Fruit fly (Drosophila melanogaster) whole organism, adult: ENCODE measurements around the gene CG17195.

Source experiments
- CG11617 ChIP-seq: fragments of 200-800 bp; sonication (Bioruptor generic); optimal IDR thresholded peaks from 2 replicates; lab custom pipeline; 2017; ENCODE audit warnings: mild to moderate bottlenecking, missing biosample characterization, missing genetic modification reagents, missing genetic modification characterization
- CG12768 ChIP-seq: fragments of 200-800 bp; sonication (Bioruptor generic); optimal IDR thresholded peaks from 2 replicates; lab custom pipeline; 2017; ENCODE audit warnings: missing biosample characterization, missing genetic modification characterization, mild to moderate bottlenecking, moderate library complexity, missing genetic modification reagents
- CG14711 ChIP-seq: fragments of 200-800 bp; sonication (Bioruptor generic); optimal IDR thresholded peaks from 2 replicates; lab custom pipeline; 2018; ENCODE audit warnings: missing biosample characterization, mild to moderate bottlenecking, missing genetic modification characterization, moderate library complexity
- CG1620 ChIP-seq: fragments of 200-800 bp; sonication (Bioruptor generic); optimal IDR thresholded peaks from 2 replicates; lab custom pipeline; 2016; ENCODE audit warnings: missing biosample characterization, missing genetic modification characterization
- CG33017 ChIP-seq: fragments of 200-800 bp; sonication (Bioruptor generic); optimal IDR thresholded peaks from 2 replicates; lab custom pipeline; 2018; ENCODE audit warnings: missing biosample characterization, mild to moderate bottlenecking, missing genetic modification characterization, moderate library complexity
- CG5204 ChIP-seq: fragments of 200-800 bp; sonication (Bioruptor generic); optimal IDR thresholded peaks from 2 replicates; lab custom pipeline; 2016; ENCODE audit warnings: missing biosample characterization, missing genetic modification characterization
- CG7045 ChIP-seq: fragments of 200-800 bp; sonication (Bioruptor generic); optimal IDR thresholded peaks from 2 replicates; lab custom pipeline; 2017; ENCODE audit warnings: missing biosample characterization, mild to moderate bottlenecking, missing genetic modification characterization
- CG7101 ChIP-seq: fragments of 200-800 bp; sonication (Bioruptor generic); optimal IDR thresholded peaks from 2 replicates; lab custom pipeline; 2018; ENCODE audit warnings: missing biosample characterization, mild to moderate bottlenecking, missing genetic modification characterization, moderate library complexity
- Clk ChIP-seq: fragments of 200-800 bp; sonication (Bioruptor generic); optimal IDR thresholded peaks from 2 replicates; lab custom pipeline; 2017; ENCODE audit warnings: missing biosample characterization, missing genetic modification characterization
- Crg-1 ChIP-seq: fragments of 200-800 bp; sonication (Bioruptor generic); optimal IDR thresholded peaks from 2 replicates; lab custom pipeline; 2016; ENCODE audit warnings: missing biosample characterization, missing genetic modification characterization
- Hr96 ChIP-seq: fragments of 200-800 bp; sonication (Bioruptor generic); optimal IDR thresholded peaks from 2 replicates; lab custom pipeline; 2016; ENCODE audit warnings: missing biosample characterization, missing genetic modification characterization
- Mnt ChIP-seq: fragments of 200-800 bp; sonication (Bioruptor generic); optimal IDR thresholded peaks from 2 replicates; lab custom pipeline; 2016; ENCODE audit warnings: missing biosample characterization, mild to moderate bottlenecking, missing genetic modification characterization
- bab1 ChIP-seq: fragments of 200-800 bp; sonication (Bioruptor generic); optimal IDR thresholded peaks from 3 replicates; lab custom pipeline; 2019; ENCODE audit warnings: missing biosample characterization, mild to moderate bottlenecking, missing genetic modification characterization, moderate library complexity
- cic ChIP-seq: fragments of 200-800 bp; sonication (Bioruptor generic); optimal IDR thresholded peaks from 2 replicates; lab custom pipeline; 2017; ENCODE audit warnings: missing biosample characterization, mild to moderate bottlenecking, missing genetic modification characterization, moderate library complexity
- cnc ChIP-seq, 2 experiments: fragments of >200 bp; optimal IDR thresholded peaks; 2 replicates each; lab custom pipeline; 2017
- kay ChIP-seq: fragments of 200-800 bp; sonication (Bioruptor generic); peaks from one replicate; lab custom pipeline; 2016; ENCODE audit warnings: missing biosample characterization, missing genetic modification characterization, borderline replicate concordance
- ovo ChIP-seq: fragments of 200-800 bp; sonication (Bioruptor generic); optimal IDR thresholded peaks from 2 replicates; lab custom pipeline; 2016; ENCODE audit warnings: missing biosample characterization, missing genetic modification characterization
- pad ChIP-seq: fragments of 200-800 bp; sonication (Bioruptor generic); optimal IDR thresholded peaks from 3 replicates; lab custom pipeline; 2017; ENCODE audit warnings: missing biosample characterization, missing genetic modification characterization, mild to moderate bottlenecking, moderate library complexity, missing genetic modification reagents
- tj ChIP-seq: fragments of 200-800 bp; sonication (Bioruptor generic); optimal IDR thresholded peaks from 3 replicates; lab custom pipeline; 2017; ENCODE audit warnings: missing biosample characterization, mild to moderate bottlenecking, missing genetic modification characterization, moderate library complexity
- toe ChIP-seq: fragments of 200-800 bp; sonication (Bioruptor generic); optimal IDR thresholded peaks from 2 replicates; lab custom pipeline; 2016; ENCODE audit warnings: missing biosample characterization, missing genetic modification characterization

The CG17195 gene

dm6 chr3R:25740348-25740751, 36.6 kb downstream of the CG17195 start, which contains the start of gene LpR2:
Gene LpR2 (minus strand): TSS chr3R:25740465.
- no peak for TF ChIP-seq Clk (GFP tag; lab: Kevin White, UChicago)
- peak; percentile 50 for TF ChIP-seq bab1
- TF ChIP-seq CG14711 (tag; lab: Kevin White, UChicago), result no peak
- TF ChIP-seq toe (GFP tag; lab: Kevin White, UChicago), result no peak
- TF ChIP-seq cnc (optimal IDR thresholded peaks at IDR 0.05; lab: Kevin White, UChicago), result no peak
- TF ChIP-seq CG5204 (GFP tag; lab: Kevin White, UChicago), result no peak
- TF ChIP-seq kay (GFP tag; lab: Kevin White, UChicago), result peak; percentile 42
- TF ChIP-seq Hr96 (GFP tag; lab: Kevin White, UChicago), result peak; percentile 41
- no peak for TF ChIP-seq CG11617 (GFP tag; lab: Kevin White, UChicago)
- peak; percentile 81 for TF ChIP-seq ovo (GFP tag; lab: Kevin White, UChicago)
- peak; percentile 45 for TF ChIP-seq CG33017
- no peak for TF ChIP-seq CG7045 (GFP tag; lab: Kevin White, UChicago)
- TF ChIP-seq Crg-1 (GFP tag; lab: Kevin White, UChicago), result no peak
- peak; percentile 52 for TF ChIP-seq cic
- TF ChIP-seq tj (GFP tag; lab: Kevin White, UChicago), result no peak
- TF ChIP-seq Mnt, result peak; percentile 86
- TF ChIP-seq pad (GFP tag; lab: Kevin White, UChicago), result peak; percentile 95
- TF ChIP-seq CG7101, result no peak
- TF ChIP-seq CG1620, result no peak
- TF ChIP-seq CG12768 (GFP tag; lab: Kevin White, UChicago), result peak; percentile 34

dm6 chr3R:25739727-25740126, 37.3 kb downstream of the CG17195 start:
- TF ChIP-seq CG1620 (no peak), CG7045 (GFP tag; lab: Kevin White, UChicago) (no peak), CG12768 (GFP tag; lab: Kevin White, UChicago) (no peak), tj (GFP tag; lab: Kevin White, UChicago) (peak; percentile 96), Clk (GFP tag; lab: Kevin White, UChicago) (no peak), kay (GFP tag; lab: Kevin White, UChicago) (peak; percentile 44), CG11617 (GFP tag; lab: Kevin White, UChicago) (no peak), cnc (optimal IDR thresholded peaks at IDR 0.05; lab: Kevin White, UChicago) (no peak), cic (no peak), CG33017 (no peak), pad (GFP tag; lab: Kevin White, UChicago) (no peak), CG14711 (tag; lab: Kevin White, UChicago) (no peak), Hr96 (GFP tag; lab: Kevin White, UChicago) (no peak), toe (GFP tag; lab: Kevin White, UChicago) (no peak), CG7101 (no peak), Crg-1 (GFP tag; lab: Kevin White, UChicago) (no peak), CG5204 (GFP tag; lab: Kevin White, UChicago) (no peak), bab1 (no peak)

dm6 chr3R:25737735-25738371, 39.1 kb downstream of the CG17195 start:
- TF ChIP-seq toe (GFP tag; lab: Kevin White, UChicago), result no peak
- peak; percentile 49 for TF ChIP-seq Mnt
- peak; percentile 70 for TF ChIP-seq Hr96 (GFP tag; lab: Kevin White, UChicago)
- TF ChIP-seq CG33017, result no peak
- no peak for TF ChIP-seq CG12768 (GFP tag; lab: Kevin White, UChicago)
- TF ChIP-seq Clk (GFP tag; lab: Kevin White, UChicago), result no peak
- peak; percentile 96 for TF ChIP-seq bab1
- TF ChIP-seq CG7101, result peak; percentile 84
- no peak for TF ChIP-seq CG5204 (GFP tag; lab: Kevin White, UChicago)
- TF ChIP-seq CG11617 (GFP tag; lab: Kevin White, UChicago), result peak; percentile 45
- peak; percentile 34 for TF ChIP-seq kay (GFP tag; lab: Kevin White, UChicago)
- TF ChIP-seq cnc (optimal IDR thresholded peaks at IDR 0.05; lab: Kevin White, UChicago), result no peak
- peak; percentile 75 for TF ChIP-seq CG1620
- peak; percentile 4 for TF ChIP-seq CG7045 (GFP tag; lab: Kevin White, UChicago)
- no peak for TF ChIP-seq ovo (GFP tag; lab: Kevin White, UChicago)
- peak; percentile 86 for TF ChIP-seq pad (GFP tag; lab: Kevin White, UChicago)
- TF ChIP-seq CG14711 (tag; lab: Kevin White, UChicago), result peak; percentile 80
- peak; percentile 84 for TF ChIP-seq tj (GFP tag; lab: Kevin White, UChicago)
- peak; percentile 70 for TF ChIP-seq Crg-1 (GFP tag; lab: Kevin White, UChicago)
- no peak for TF ChIP-seq cic

- TF ChIP-seq bab1 (peak; percentile 84), Crg-1 (GFP tag; lab: Kevin White, UChicago) (no peak), CG7101 (peak; percentile 32), CG14711 (tag; lab: Kevin White, UChicago) (no peak), toe (GFP tag; lab: Kevin White, UChicago) (no peak), Hr96 (GFP tag; lab: Kevin White, UChicago) (no peak), pad (GFP tag; lab: Kevin White, UChicago) (peak; percentile 5), CG7045 (GFP tag; lab: Kevin White, UChicago) (no peak), CG11617 (GFP tag; lab: Kevin White, UChicago) (no peak), CG33017 (no peak), tj (GFP tag; lab: Kevin White, UChicago) (peak; percentile 45), Mnt (no peak), CG12768 (GFP tag; lab: Kevin White, UChicago) (no peak)
These were observed 41.3 kb downstream of the CG17195 start for dm6 chr3R:25735801-25736068.

- TF ChIP-seq tj (GFP tag; lab: Kevin White, UChicago) (no peak), Clk (GFP tag; lab: Kevin White, UChicago) (no peak), cnc (optimal IDR thresholded peaks at IDR 0.05; lab: Kevin White, UChicago) (peak in 1 of 2 experiments; percentile 29), CG33017 (no peak), cic (peak; percentile 77)
These were observed 41.8 kb downstream of the CG17195 start for dm6 chr3R:25734967-25735800.
